Fruit fly (Drosophila melanogaster): ENCODE measurements around the gene CG46463.

The CG46463 gene

dm6 chr3L:3514020-3514419, 52.9 kb downstream of the CG46463 start:
- TF ChIP-seq CG10348 (GFP tag; IDR thresholded peaks at IDR 0.05) = no peak
- 0 out of 3 replicates have a peak, but pooled peaks have one; percentile 28 for TF ChIP-seq CG4496 (GFP tag; IDR thresholded peaks at IDR 0.05)
- peak; percentile 69 for TF ChIP-seq CG15710 (tag; optimal IDR thresholded peaks at IDR 0.05)
- TF ChIP-seq D1 (tag; optimal IDR thresholded peaks at IDR 0.05) = peak; percentile 50
- TF ChIP-seq CG13204 (GFP tag; optimal IDR thresholded peaks at IDR 0.05) = peak; percentile 4
- peak; percentile 51 for TF ChIP-seq CG14655 (GFP tag; optimal IDR thresholded peaks at IDR 0.05)
- TF ChIP-seq EcR (GFP tag; optimal IDR thresholded peaks at IDR 0.05) = peak; percentile 85
- peak; percentile 51 for TF ChIP-seq Pif1A (GFP tag; optimal IDR thresholded peaks at IDR 0.05)
- peak; percentile 44 for TF ChIP-seq gl (tag; optimal IDR thresholded peaks at IDR 0.05)
- no peak for TF ChIP-seq rn (GFP tag; IDR thresholded peaks at IDR 0.05)
- peak; percentile 65 for TF ChIP-seq CG34367 (tag; optimal IDR thresholded peaks at IDR 0.05)
- no peak for TF ChIP-seq CG12605 (GFP tag; IDR thresholded peaks at IDR 0.05)
- TF ChIP-seq Pif1B (GFP tag; optimal IDR thresholded peaks at IDR 0.05) = peak; percentile 44
- TF ChIP-seq CG8159 (tag; optimal IDR thresholded peaks at IDR 0.05) = peak; percentile 74
- no peak for TF ChIP-seq Ets98B (GFP tag; IDR thresholded peaks at IDR 0.05)
- TF ChIP-seq CG17806 (tag; optimal IDR thresholded peaks at IDR 0.05) = peak; percentile 74
- peak; percentile 76 for TF ChIP-seq CG9948 (tag; optimal IDR thresholded peaks at IDR 0.05)
- no peak for TF ChIP-seq fd96Ca (GFP tag; IDR thresholded peaks at IDR 0.05)
- peak; percentile 28 for TF ChIP-seq CG8301 (tag; optimal IDR thresholded peaks at IDR 0.05)
- no peak for TF ChIP-seq CG32121 (GFP tag; IDR thresholded peaks at IDR 0.05)
- TF ChIP-seq Snoo (tag; optimal IDR thresholded peaks at IDR 0.05) = peak; percentile 79

dm6 chr3L:3515280-3516020, 54.3 kb downstream of the CG46463 start, which contains the start of gene Eip63E:
Gene Eip63E, plus strand, starts transcription at chr3L:3515751.
- TF ChIP-seq gl (tag; optimal IDR thresholded peaks at IDR 0.05) = no peak
- TF ChIP-seq D1 (tag; optimal IDR thresholded peaks at IDR 0.05) = no peak
- peak; percentile 28 for TF ChIP-seq Snoo (tag; optimal IDR thresholded peaks at IDR 0.05)
- TF ChIP-seq CG9948 (tag; optimal IDR thresholded peaks at IDR 0.05) = no peak
- TF ChIP-seq CG34367 (tag; optimal IDR thresholded peaks at IDR 0.05) = no peak
- TF ChIP-seq Pif1B (GFP tag; optimal IDR thresholded peaks at IDR 0.05) = no peak
- TF ChIP-seq CG10348 (GFP tag; IDR thresholded peaks at IDR 0.05) = no peak
- peak; percentile 27 for TF ChIP-seq CG8159 (tag; optimal IDR thresholded peaks at IDR 0.05)
- no peak for TF ChIP-seq rn (GFP tag; IDR thresholded peaks at IDR 0.05)
- peak; percentile 16 for TF ChIP-seq CG15710 (tag; optimal IDR thresholded peaks at IDR 0.05)
- no peak for TF ChIP-seq CG17806 (tag; optimal IDR thresholded peaks at IDR 0.05)
- TF ChIP-seq CG4496 (GFP tag; IDR thresholded peaks at IDR 0.05) = no peak; the same call in 2 of the 3 replicates
- TF ChIP-seq Ets98B (GFP tag; IDR thresholded peaks at IDR 0.05) = peak; percentile 28; the same call in 1 of the 2 replicates
- peak; percentile 57; the same call in 1 of the 3 replicates for TF ChIP-seq fd96Ca (GFP tag; IDR thresholded peaks at IDR 0.05)
- TF ChIP-seq CG13204 (GFP tag; optimal IDR thresholded peaks at IDR 0.05) = peak; percentile 4
- peak; percentile 53; the same call in 1 of the 2 replicates for TF ChIP-seq CG32121 (GFP tag; IDR thresholded peaks at IDR 0.05)
- TF ChIP-seq EcR (GFP tag; optimal IDR thresholded peaks at IDR 0.05) = peak; percentile 31
- TF ChIP-seq CG14655 (GFP tag; optimal IDR thresholded peaks at IDR 0.05) = peak; percentile 3
- 0 out of 2 replicates have a peak, but pooled peaks have one; percentile 27 for TF ChIP-seq CG12605 (GFP tag; IDR thresholded peaks at IDR 0.05)
- TF ChIP-seq Pif1A (GFP tag; optimal IDR thresholded peaks at IDR 0.05) = no peak
- peak; percentile 41 for TF ChIP-seq CG8301 (tag; optimal IDR thresholded peaks at IDR 0.05)
